Worm (Caenorhabditis elegans): ENCODE measurements around the gene sre-19.

sre-19 gene

DNA sequence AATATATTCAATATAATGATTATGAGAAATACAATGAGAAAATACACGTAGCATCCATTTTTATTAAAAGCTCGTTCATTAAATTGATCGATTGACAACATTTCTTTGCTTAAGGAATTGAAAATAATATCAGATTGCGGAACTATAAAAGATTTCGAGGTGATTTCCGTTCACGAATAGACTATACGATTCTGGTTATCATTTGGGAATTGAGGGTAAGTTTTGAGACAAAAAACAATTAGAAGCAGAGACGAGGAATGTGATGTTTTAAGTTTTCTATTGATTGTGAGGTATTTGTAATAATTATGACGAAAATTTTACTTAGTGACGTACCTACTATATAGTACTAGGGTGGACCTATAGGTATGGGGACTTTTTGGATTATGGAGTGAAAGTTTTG is at the start of gene sre-19:
Gene sre-19 (minus strand): TSS at position 101 of the 400 bp plus-strand sequence.
- no peak for TF ChIP-seq unc-62 (GFP tag; optimal IDR thresholded peaks at IDR 0.05)

DNA sequence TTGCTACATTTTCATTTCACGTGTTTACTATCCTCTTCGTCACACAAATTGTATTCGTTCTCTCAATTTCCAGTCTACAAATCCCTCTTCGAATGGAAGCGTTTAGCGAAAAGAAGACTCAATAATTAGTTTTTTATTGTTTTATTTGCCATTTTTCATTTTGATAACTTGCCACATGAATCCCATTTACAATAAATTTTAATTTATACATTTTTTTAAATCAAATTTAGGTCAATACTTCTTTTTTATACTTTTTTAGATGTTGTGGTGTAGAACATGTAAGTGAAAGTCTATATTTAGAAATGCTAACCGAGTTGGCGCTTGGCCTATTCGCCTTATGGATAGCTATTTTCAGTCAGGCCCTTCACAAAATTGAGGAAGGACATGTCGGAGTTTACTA is 48.9 kb upstream of the sre-19 start, which contains the start of gene erl-1:
Gene erl-1 (plus strand): TSS at position 301 of the 400 bp plus-strand sequence.
- TF ChIP-seq unc-62 (GFP tag; optimal IDR thresholded peaks at IDR 0.05), result no peak

DNA sequence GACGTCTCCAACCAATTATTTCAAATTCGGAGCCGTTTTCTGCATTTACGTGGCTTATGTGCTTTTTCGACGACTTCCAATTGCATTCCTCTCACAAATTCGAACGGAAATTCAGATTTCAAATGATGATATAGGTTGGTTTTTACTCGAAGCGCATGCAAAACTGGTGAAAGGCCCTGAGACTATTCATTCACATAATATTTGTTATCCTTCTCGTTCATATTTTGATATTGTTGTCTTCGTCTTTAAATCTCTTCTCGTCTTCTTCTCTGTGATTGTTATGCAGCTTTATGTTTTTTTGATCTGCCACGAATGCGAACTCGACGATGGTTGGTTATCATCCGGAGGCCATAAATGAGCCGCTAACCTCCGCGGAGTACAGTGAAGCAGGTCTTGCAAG is 44.1 kb upstream of the sre-19 start, which contains the start of gene hpo-12:
Gene hpo-12 (plus strand): TSS at position 301 of the 400 bp plus-strand sequence.
- TF ChIP-seq unc-62 (GFP tag; optimal IDR thresholded peaks at IDR 0.05), result no peak

DNA sequence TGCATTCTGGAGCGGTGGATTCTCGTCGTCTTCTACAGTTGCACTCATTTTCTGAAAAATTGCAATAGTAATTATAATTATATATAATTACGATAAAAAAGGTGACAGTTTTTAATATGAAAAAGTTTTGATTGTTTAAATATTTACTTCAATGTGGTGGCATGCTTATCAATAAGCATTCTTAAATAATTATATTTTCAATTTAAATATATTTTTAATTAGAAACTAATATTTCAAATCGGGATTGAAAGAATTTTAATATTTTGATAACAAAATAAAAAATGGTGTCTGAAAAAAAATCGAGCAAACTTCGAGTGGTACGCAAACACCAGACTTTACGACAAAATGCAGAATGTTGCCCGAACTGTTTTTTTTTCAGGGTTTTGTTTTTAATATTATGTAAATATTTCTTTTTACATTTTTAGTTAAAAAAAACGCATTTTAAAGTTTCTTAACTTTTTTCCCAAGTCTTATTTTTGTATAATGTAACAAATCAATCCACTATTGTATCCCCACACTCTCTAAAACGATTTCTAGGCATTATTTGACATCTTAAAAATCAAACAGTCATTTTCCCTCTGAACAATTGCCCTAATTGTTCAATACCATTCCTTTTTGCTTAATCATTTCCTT is 43.5 kb upstream of the sre-19 start, which contains the start of the genes C42C1.12 and C42C1.19:
Gene C42C1.12 (minus strand): TSS at position 51 of the 633 bp plus-strand sequence.
Gene C42C1.19 (plus strand): TSS at position 583 of the 633 bp plus-strand sequence.
- no peak for TF ChIP-seq unc-62 (GFP tag; optimal IDR thresholded peaks at IDR 0.05)

DNA sequence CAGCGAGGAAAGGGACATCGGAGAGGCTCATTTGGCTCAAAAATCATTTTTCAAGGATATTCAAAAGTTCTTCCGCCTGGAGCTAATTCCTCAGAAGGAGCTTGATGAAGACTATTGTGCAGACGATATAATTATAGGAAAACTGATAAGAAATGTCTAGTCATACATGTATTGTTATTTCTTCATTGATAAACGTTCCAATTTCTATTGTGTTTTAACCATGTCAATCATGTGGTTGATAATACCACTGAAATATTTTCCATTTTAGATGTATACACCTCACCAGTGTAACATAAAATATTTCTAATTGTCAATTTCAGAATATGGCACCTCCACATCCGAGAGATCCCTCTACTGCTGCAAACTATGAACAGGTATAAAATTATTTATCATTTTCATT is 40.6 kb upstream of the sre-19 start, which contains the start of gene ltah-1.1:
Gene ltah-1.1 (plus strand): TSS at position 283 of the 400 bp plus-strand sequence.
- TF ChIP-seq unc-62 (GFP tag; optimal IDR thresholded peaks at IDR 0.05), result no peak

DNA sequence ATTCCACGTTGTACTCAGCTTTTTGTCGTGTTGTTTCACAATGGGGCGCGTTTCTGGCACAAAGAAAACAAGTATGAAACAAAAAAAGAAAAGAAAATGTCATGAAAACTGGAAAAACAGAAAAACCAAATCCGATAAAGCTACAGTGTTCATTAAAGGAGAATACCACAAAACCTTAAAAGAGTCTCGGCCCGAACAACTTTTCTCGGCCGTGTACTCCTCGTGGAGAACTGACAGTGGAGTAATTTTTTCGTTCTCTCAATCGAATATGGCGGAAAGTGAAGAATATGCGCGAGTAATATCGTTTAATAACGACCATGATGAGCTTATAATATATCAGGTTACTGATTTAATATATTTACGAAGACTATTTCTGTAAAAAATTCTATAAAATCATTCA is 39.8 kb upstream of the sre-19 start, which contains the start of the genes tag-335 and vkmt-1:
Gene tag-335 (minus strand): TSS at position 88 of the 400 bp plus-strand sequence.
Gene vkmt-1 (plus strand): TSS at position 219 of the 400 bp plus-strand sequence.
- TF ChIP-seq unc-62 (GFP tag; optimal IDR thresholded peaks at IDR 0.05), result no peak

DNA sequence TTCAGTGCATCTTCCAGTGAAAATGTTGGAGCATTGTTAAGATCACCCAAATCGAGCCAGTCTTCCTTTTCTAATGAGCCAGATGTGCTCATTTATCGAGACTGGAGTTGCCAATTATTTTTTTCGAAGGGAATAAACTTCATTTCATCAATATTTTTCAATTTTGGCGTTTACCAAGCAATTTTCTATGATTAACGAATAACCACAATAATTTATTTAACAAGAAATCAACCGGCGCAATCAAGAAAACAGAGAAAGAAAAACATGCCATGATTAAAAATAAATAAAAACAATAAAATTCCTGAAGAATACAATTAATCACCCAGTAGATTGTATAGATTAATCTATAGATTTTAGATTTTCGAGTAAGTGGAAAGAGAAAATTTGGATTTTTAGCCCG is 37.1 kb upstream of the sre-19 start, which contains the start of gene vps-8:
Gene vps-8 (minus strand): TSS at position 101 of the 400 bp plus-strand sequence.
- no peak for TF ChIP-seq unc-62 (GFP tag; optimal IDR thresholded peaks at IDR 0.05)

DNA sequence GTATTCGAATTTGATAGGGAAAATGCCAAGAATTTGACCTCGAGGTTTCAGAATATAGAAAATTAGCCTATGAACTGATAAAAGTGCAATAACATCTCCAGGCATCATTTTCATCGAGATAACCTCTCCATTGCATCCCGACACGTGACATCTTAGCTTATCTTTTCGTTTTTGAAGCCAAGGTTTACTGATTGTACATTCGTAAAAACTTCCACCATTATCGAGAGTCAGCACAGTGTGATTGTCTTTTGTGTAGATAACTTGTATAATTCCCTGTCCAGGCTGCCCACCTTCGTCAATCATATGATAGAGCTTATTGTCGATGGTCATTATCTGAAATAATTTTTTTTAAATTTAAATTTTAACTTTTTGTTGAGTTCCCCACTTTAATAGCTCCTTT is 35.6 kb upstream of the sre-19 start:
- TF ChIP-seq unc-62 (GFP tag; optimal IDR thresholded peaks at IDR 0.05), result no peak

DNA sequence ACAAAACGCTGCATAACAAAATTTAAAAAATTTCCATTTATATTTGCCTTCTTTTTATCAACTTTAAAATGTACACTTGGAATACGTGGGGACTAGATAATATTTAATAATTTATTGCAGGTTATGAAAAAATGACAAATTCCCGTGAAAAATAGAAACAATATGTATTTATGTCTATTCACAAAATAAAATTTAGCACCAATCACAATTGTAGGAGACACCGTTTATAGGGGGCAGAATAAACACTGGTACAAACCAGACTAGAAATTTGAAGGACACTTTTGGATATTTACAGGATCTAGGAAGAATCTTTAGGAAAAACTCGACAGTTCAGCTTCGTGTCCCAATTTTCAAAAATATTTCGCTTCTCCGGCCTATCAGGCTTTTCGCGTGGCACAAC is 31.6 kb upstream of the sre-19 start, which contains the start of gene C42C1.3:
Gene C42C1.3 (minus strand): TSS at position 101 of the 400 bp plus-strand sequence.
- TF ChIP-seq unc-62 (GFP tag; optimal IDR thresholded peaks at IDR 0.05), result no peak

DNA sequence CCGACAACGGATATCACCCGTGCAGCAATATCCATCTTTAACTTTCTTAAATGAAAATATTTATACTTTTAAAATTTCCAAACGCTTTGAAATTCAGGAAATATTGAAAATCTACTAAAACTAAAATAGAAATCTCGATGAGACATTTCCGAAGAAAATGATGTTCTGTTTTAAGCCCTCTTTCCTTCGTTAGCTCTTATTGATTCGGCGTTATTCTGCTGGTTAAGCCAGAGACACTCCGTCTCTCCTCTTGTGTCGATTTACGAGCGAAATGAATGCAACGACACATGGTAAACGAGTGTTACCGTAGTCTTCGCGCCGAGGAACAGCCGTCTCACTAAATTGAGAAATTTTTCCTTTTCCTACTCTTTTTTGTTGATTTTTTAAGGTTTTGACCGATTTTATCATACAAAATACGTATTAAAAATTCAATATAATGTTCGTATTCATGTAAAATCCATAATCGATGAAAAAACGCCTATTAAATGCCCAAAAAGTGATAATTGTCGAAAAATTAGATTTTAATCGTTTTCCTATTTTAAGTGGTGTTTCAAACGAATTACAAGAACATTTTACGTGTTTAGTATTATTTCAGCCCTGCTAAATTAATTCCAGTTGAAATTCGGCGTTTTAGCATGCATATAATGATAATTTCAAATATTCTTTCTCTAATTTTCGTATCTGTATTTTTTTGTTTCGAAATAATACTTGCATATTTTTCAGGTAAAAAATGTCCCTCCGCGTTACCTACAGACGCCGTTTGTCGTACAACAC is 29.7 kb upstream of the sre-19 start, which contains the start of the genes ppm-1.H and rpl-34:
Gene ppm-1.H (minus strand): TSS at position 51 of the 774 bp plus-strand sequence.
Gene rpl-34 (plus strand): TSS at position 724 of the 774 bp plus-strand sequence.
- TF ChIP-seq unc-62 (GFP tag; optimal IDR thresholded peaks at IDR 0.05), result no peak

DNA sequence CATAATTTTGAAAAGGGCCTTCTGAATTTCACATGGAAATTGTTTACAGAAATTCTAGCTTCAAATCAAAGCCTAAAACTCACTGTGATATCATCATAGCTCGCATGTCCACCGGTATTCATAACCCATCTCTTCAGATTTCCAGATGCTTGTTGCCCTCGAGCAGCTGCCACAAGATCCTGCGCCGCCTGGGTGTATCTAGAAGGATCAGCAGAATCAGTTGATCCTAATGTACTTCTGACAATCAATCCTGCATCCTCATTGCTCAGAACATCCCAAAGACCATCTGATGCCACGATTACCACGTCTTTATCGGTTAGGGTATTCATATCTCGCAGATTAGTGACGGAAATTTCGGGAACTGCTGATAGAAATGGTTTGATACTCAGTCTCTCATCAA is 27.1 kb upstream of the sre-19 start:
- TF ChIP-seq unc-62 (GFP tag; optimal IDR thresholded peaks at IDR 0.05), result no peak

DNA sequence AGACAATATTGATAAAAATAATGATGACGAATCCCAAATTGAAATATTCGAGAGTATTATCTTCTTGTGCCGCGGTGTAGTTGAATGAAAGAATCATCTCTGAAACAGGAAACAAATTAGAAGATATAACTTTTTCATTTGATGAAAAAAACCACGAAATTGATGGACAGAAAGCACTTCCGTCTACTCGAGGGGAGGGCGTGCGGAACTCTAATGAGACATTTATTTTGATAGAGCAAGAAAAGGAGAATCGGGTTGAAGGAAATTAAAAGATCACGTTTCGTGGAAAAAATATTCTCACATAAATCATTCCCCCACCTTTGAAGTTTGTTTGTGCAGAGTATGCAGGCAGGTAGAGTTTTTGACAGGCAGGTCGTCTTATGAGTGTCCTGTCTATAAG is 22.6 kb upstream of the sre-19 start, which contains the start of gene sre-14:
Gene sre-14 (minus strand): TSS at position 101 of the 400 bp plus-strand sequence.
- TF ChIP-seq unc-62 (GFP tag; optimal IDR thresholded peaks at IDR 0.05), result no peak

DNA sequence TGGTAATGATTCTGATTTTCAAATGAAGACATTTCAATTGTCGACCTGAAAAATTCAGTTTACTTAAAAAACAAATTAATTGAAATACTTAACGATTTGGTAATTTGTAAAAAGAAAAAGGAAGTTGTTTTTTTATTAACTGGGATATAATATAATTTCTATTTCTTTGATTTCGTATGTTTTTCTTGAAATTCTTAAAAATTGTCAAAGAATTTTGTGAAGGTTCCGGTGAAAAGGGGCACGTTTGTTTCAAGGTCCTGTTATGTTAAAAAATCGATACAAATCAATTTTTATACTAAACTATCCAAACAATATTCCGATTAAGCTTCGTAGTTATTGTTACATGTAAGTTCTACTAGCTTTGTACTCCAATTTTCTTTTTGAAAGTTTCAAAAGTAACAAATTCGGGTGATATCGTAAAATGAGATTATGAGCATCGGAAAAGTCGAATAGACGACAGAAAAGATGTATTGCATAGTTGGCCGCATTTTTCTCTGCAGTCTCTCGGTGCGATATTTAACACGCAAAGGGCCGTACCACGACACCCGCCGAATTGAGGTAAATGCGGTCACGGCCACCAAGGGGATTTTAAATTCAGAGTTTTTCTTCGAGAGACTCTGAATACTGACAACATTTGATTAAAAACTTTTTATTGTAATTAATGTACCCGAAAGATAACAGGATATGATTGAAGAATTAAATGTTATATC is 20.6 kb upstream of the sre-19 start, which contains the start of gene Y39C12A.9:
Gene Y39C12A.9 (minus strand): TSS at position 51 of the 710 bp plus-strand sequence.
- no peak for TF ChIP-seq unc-62 (GFP tag; optimal IDR thresholded peaks at IDR 0.05)

DNA sequence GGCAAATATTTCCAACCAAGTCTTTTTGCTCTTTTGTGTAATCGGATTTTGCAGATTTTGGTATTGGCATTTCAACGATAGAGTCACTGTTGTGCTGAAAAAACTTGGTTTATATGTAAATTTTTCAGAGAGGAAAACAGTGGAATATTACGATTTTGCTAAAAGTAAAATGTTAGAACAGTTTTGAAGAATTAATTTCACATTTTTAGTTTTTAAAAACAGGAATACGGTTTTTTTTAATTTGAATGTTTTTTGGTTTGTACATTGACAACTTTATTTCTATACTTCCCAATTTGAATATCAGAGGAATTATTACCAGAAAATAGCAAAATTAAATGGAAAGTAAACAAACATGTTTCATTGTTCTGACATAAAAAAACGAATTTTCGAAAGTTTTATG is 13.8 kb upstream of the sre-19 start, which contains the start of gene dnj-26:
Gene dnj-26 (minus strand): TSS at position 101 of the 400 bp plus-strand sequence.
- no peak for TF ChIP-seq unc-62 (GFP tag; optimal IDR thresholded peaks at IDR 0.05)

DNA sequence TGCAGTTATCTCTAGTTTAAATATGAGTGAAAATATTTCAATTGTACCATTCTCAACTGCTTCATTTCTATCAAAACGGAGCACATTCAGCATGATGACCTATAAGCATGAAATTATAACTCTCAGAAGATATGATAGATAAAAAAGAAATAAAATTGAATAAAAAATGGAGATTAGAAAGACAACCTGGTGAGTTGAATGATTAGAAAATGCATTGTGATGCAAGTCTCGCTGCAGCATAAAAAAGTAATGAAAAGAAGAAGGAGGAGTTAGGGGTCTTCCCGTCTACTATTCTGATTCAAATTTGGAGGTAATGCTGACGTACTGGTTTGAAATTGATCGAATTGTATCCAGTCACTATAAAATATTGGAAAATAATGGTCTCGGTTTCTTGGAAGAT is 6.0 kb upstream of the sre-19 start, which contains the start of gene sre-15:
Gene sre-15 (minus strand): TSS at position 101 of the 400 bp plus-strand sequence.
- TF ChIP-seq unc-62 (GFP tag; optimal IDR thresholded peaks at IDR 0.05), result no peak

Data from whole organism, dauer.